Fruit fly (Drosophila melanogaster) whole organism, embryonic: Measurements from ENCODE around the gene CG13724.

ENCODE experiments used
- CG11247 ChIP-seq: fragments of 200-800 bp; sonication (Bioruptor generic); IDR thresholded peaks from 2 replicates; pipeline ENCODE4 v1.3.6; 2022; ENCODE audit warnings: missing biosample characterization, missing genetic modification characterization
- CG31224 ChIP-seq: fragments of 200-800 bp; sonication (Bioruptor generic); IDR thresholded peaks from 2 replicates; pipeline ENCODE4 v1.3.6; 2022; ENCODE audit warnings: missing biosample characterization, missing genetic modification characterization
- CG6791 ChIP-seq: fragments of 200-800 bp; sonication (Bioruptor generic); IDR thresholded peaks from 3 replicates; pipeline ENCODE4 v1.3.6; 2022; ENCODE audit warnings: missing biosample characterization, missing genetic modification characterization; ENCODE audit not compliant: partially characterized antibody
- Trl ChIP-seq, 3 experiments: fragments of >200 bp in 2 of 3; fragments of 200-800 bp in 1 of 3; sonication (Bioruptor generic) in 1 of 3; optimal IDR thresholded peaks; 2 replicates in 1 of 3; 3 replicates in 2 of 3; lab custom pipeline; 2016 to 2017; ENCODE audit warnings: missing biosample characterization in 1 of 3, missing genetic modification characterization in 1 of 3
- h ChIP-seq: fragments of >200 bp; optimal IDR thresholded peaks from 2 replicates; lab custom pipeline; 2017
- odd ChIP-seq: fragments of 200-800 bp; sonication (Bioruptor generic); optimal IDR thresholded peaks from 2 replicates; lab custom pipeline; 2017; ENCODE audit warnings: missing biosample characterization, mild to moderate bottlenecking, missing genetic modification characterization
- ssp ChIP-seq: fragments of 200-800 bp; sonication (Bioruptor generic); IDR thresholded peaks from 2 replicates; pipeline ENCODE4 v1.3.6; 2022; ENCODE audit warnings: missing biosample characterization, missing genetic modification characterization

dm6 chr3L:17358490-17358889 is 35.8 kb downstream of the CG13724 start:
- TF ChIP-seq h (lab: Kevin White, UChicago) (no peak), CG31224 (GFP tag; lab: Robert Waterston, UW) (no peak), odd (GFP tag; lab: Kevin White, UChicago) (no peak), CG11247 (GFP tag; lab: Robert Waterston, UW) (no peak), CG6791 (GFP tag; lab: Robert Waterston, UW) (no peak), Trl (optimal IDR thresholded peaks at IDR 0.05; lab: Kevin White, UChicago) (no peak), Trl (GFP tag; optimal IDR thresholded peaks at IDR 0.05; lab: Kevin White, UChicago) (no peak), ssp (no peak)
